Worm (Caenorhabditis elegans) whole organism, early embryonic: ENCODE measurements around the gene cox-15.

Source experiments
- ama-1 ChIP-seq: fragments of 150-350 bp; optimal IDR thresholded peaks from 2 replicates; lab custom pipeline; 2014
- ceh-36 ChIP-seq: sonication (generic microtip); optimal IDR thresholded peaks from 2 replicates; lab custom pipeline; 2016; ENCODE audit warnings: missing genetic modification characterization, inconsistent platforms, missing compliant biosample characterization
- flt-1 ChIP-seq: fragments of 200-800 bp; sonication (Bioruptor generic); IDR thresholded peaks from 2 replicates; pipeline ENCODE4 v1.3.6; 2022; ENCODE audit warnings: missing genetic modification characterization, missing compliant biosample characterization
- tra-4 ChIP-seq: sonication (generic microtip); optimal IDR thresholded peaks from 2 replicates; lab custom pipeline; 2017; ENCODE audit warnings: missing genetic modification characterization, missing compliant biosample characterization

- no peak for TF ChIP-seq ama-1 (lab: Kevin White, UChicago)
- TF ChIP-seq ceh-36 (tag; lab: Kevin White, UChicago): no peak
- no peak for TF ChIP-seq tra-4 (tag; lab: Kevin White, UChicago)
- no peak for TF ChIP-seq flt-1
These were observed 40.1 kb upstream of the cox-15 start for ce11 chrII:11274876-11275275.
